Comparison of ENCODE assay signal across 2 worm cellular contexts in genomic region chrV:16355941-16356340, ce11.
A peak's percentile ranks its signal among the peaks of the same experiment; 100 is the strongest.
TF ChIP-seq lines count a peak whose summit lies in the region.

No protein-coding gene starts in this region.

TF ChIP-seq in whole organism, L1 larva, 84 proteins besides CTCF, POLR2A, EP300 and RAD21 (continued from another document):
- TF ChIP-seq vab-15 (tag; optimal IDR thresholded peaks at IDR 0.05; lab: Kevin White, UChicago): no peak
- TF ChIP-seq tbx-2 (tag; optimal IDR thresholded peaks at IDR 0.05; lab: Kevin White, UChicago): peak; percentile 90
- TF ChIP-seq alr-1 (tag; optimal IDR thresholded peaks at IDR 0.05; lab: Kevin White, UChicago; ENCODE audit: borderline replicate concordance): no peak
- peak; percentile 76 for TF ChIP-seq pax-3 (tag; optimal IDR thresholded peaks at IDR 0.05; lab: Kevin White, UChicago)
- TF ChIP-seq skn-1 (tag; optimal IDR thresholded peaks at IDR 0.05; lab: Kevin White, UChicago): peak; percentile 89
- no peak for TF ChIP-seq ces-1 (GFP tag; optimal IDR thresholded peaks at IDR 0.05; lab: Kevin White, UChicago)
- peak; percentile 82 to 91 (median 85) for TF ChIP-seq ceh-82 (tag; optimal IDR thresholded peaks at IDR 0.05; lab: Kevin White, UChicago)
- peak; percentile 61 for TF ChIP-seq sup-37 (GFP tag; optimal IDR thresholded peaks at IDR 0.05; lab: Kevin White, UChicago)
- TF ChIP-seq lin-13 (GFP tag; optimal IDR thresholded peaks at IDR 0.05; lab: Kevin White, UChicago): peak; percentile 75
- TF ChIP-seq nhr-28 (tag; optimal IDR thresholded peaks at IDR 0.05; lab: Kevin White, UChicago): no peak
- peak; percentile 91 for TF ChIP-seq nhr-47 (tag; optimal IDR thresholded peaks at IDR 0.05; lab: Kevin White, UChicago)
- TF ChIP-seq unc-130 (tag; optimal IDR thresholded peaks at IDR 0.05; lab: Kevin White, UChicago): no peak
- TF ChIP-seq ztf-11 (tag; optimal IDR thresholded peaks at IDR 0.05; lab: Kevin White, UChicago): peak in 1 of 2 experiments; percentile 67
- TF ChIP-seq ama-1 (optimal IDR thresholded peaks at IDR 0.05; lab: Kevin White, UChicago): no peak
- TF ChIP-seq hlh-4 (tag; optimal IDR thresholded peaks at IDR 0.05; lab: Kevin White, UChicago): no peak
- peak; percentile 84 for TF ChIP-seq nhr-19 (GFP tag; conservative IDR thresholded peaks at IDR 0.05; lab: Robert Waterston, UW)
- TF ChIP-seq mep-1 (tag; optimal IDR thresholded peaks at IDR 0.05; lab: Kevin White, UChicago): peak; percentile 77
- TF ChIP-seq fos-1 (tag; optimal IDR thresholded peaks at IDR 0.05; lab: Kevin White, UChicago): peak; percentile 79
- TF ChIP-seq lsy-2 (tag; optimal IDR thresholded peaks at IDR 0.05; lab: Kevin White, UChicago): peak; percentile 73 to 87
- TF ChIP-seq efl-1 (optimal IDR thresholded peaks at IDR 0.05; lab: Kevin White, UChicago): peak; percentile 84 to 93
- peak; percentile 57 to 96 for TF ChIP-seq efl-1 (GFP tag; optimal IDR thresholded peaks at IDR 0.05 in 1 of 2; lab: Kevin White, UChicago)
- no peak for TF ChIP-seq nhr-84 (tag; optimal IDR thresholded peaks at IDR 0.05; lab: Kevin White, UChicago)
- TF ChIP-seq C34B4.2 (tag; optimal IDR thresholded peaks at IDR 0.05; lab: Kevin White, UChicago): no peak
TF ChIP-seq in whole organism, L1 larva: peak in this region for 51.

TF ChIP-seq in whole organism, young adult, 124 proteins besides CTCF, POLR2A, EP300 and RAD21 (continued from another document):
- TF ChIP-seq hrde-1 (tag; optimal IDR thresholded peaks at IDR 0.05; lab: Kevin White, UChicago; ENCODE audit: borderline replicate concordance) (no peak), rcor-1 (GFP tag; IDR thresholded peaks at IDR 0.05; lab: Robert Waterston, UW) (no peak), efl-1 (GFP tag; optimal IDR thresholded peaks at IDR 0.05; lab: Kevin White, UChicago) (no peak), mxl-1 (tag; optimal IDR thresholded peaks at IDR 0.05; lab: Kevin White, UChicago) (no peak), sea-2 (GFP tag; IDR thresholded peaks at IDR 0.05; lab: Robert Waterston, UW) (no peak), ztf-3 (GFP tag; optimal IDR thresholded peaks at IDR 0.05; lab: Kevin White, UChicago) (peak; percentile 23), madf-3 (GFP tag; IDR thresholded peaks at IDR 0.05; lab: Robert Waterston, UW) (0 out of 2 replicates have a peak, but pooled peaks have one; percentile 23), zfh-2 (GFP tag; conservative IDR thresholded peaks at IDR 0.05; lab: Robert Waterston, UW) (peak; percentile 99), D2030.7 (GFP tag; IDR thresholded peaks at IDR 0.05; lab: Robert Waterston, UW) (no peak), B0019.2 (GFP tag; conservative IDR thresholded peaks at IDR 0.05; lab: Robert Waterston, UW) (no peak)
TF ChIP-seq in whole organism, young adult: peak in this region for 62.
